Worm (Caenorhabditis elegans): Measurements from ENCODE around the gene obr-2.

Gene obr-2

DNA sequence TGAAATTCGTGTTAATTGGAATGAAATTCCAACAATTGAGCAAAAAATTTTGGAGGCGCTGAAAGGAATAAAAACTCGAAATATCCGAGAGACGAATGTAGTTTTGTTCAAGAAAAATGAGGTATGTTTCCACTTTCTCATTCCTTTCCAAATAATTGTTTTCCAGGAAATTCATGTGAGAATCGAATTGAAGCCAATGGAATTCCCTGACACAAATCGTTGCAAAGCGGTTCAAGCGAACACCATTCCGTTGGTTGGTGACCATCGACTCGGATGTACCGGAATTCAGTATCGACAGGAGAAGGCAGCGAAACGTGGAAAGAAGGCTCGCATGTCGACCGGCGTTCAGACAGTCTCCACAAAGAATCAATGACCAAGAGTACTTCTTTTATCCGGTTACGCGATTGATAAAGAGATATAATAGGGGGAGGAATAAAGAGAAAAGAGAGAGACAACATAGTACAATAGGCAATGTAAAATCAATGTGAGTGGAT is 42.3 kb upstream of the obr-2 start:
- TF ChIP-seq sem-2 (GFP tag; optimal IDR thresholded peaks at IDR 0.05) (no peak), lsy-2 (tag; optimal IDR thresholded peaks at IDR 0.05) (no peak), pha-4 (tag; optimal IDR thresholded peaks at IDR 0.05) (no peak), mls-2 (tag; optimal IDR thresholded peaks at IDR 0.05) (no peak), ceh-83 (GFP tag; optimal IDR thresholded peaks at IDR 0.05) (no peak), nhr-12 (tag; optimal IDR thresholded peaks at IDR 0.05) (no peak), ham-2 (GFP tag; optimal IDR thresholded peaks at IDR 0.05) (no peak), mab-5 (tag; optimal IDR thresholded peaks at IDR 0.05) (no peak), drap-1 (GFP tag; optimal IDR thresholded peaks at IDR 0.05) (no peak), cnd-1 (tag; optimal IDR thresholded peaks at IDR 0.05) (no peak), lin-13 (tag; optimal IDR thresholded peaks at IDR 0.05) (no peak), M03D4.4 (tag; optimal IDR thresholded peaks at IDR 0.05) (no peak), hlh-1 (tag; optimal IDR thresholded peaks at IDR 0.05) (no peak), mep-1 (tag; optimal IDR thresholded peaks at IDR 0.05) (no peak), ces-1 (GFP tag; optimal IDR thresholded peaks at IDR 0.05) (no peak), elt-1 (tag; optimal IDR thresholded peaks at IDR 0.05; ENCODE audit: borderline replicate concordance, insufficient read depth) (no peak)

ce11 chrV:15055873-15056272 is 41.8 kb upstream of the obr-2 start, which contains the start of gene C25D7.16:
TSS of gene C25D7.16 (plus strand) at chrV:15056173.
- TF ChIP-seq ceh-43 (GFP tag; optimal IDR thresholded peaks at IDR 0.05) (no peak), unc-62 (GFP tag; optimal IDR thresholded peaks at IDR 0.05) (no peak), nhr-237 (tag; optimal IDR thresholded peaks at IDR 0.05) (no peak), unc-39 (tag; optimal IDR thresholded peaks at IDR 0.05) (no peak), ham-2 (GFP tag; optimal IDR thresholded peaks at IDR 0.05) (no peak), ces-1 (GFP tag; optimal IDR thresholded peaks at IDR 0.05) (no peak), ceh-39 (tag; optimal IDR thresholded peaks at IDR 0.05) (no peak), tbx-8 (GFP tag; optimal IDR thresholded peaks at IDR 0.05) (no peak), drap-1 (GFP tag; optimal IDR thresholded peaks at IDR 0.05) (no peak), hlh-1 (tag; optimal IDR thresholded peaks at IDR 0.05) (no peak), nhr-12 (tag; optimal IDR thresholded peaks at IDR 0.05) (no peak), nhr-76 (tag; optimal IDR thresholded peaks at IDR 0.05) (no peak), zip-8 (tag; optimal IDR thresholded peaks at IDR 0.05) (no peak), ceh-83 (GFP tag; optimal IDR thresholded peaks at IDR 0.05) (no peak), cnd-1 (tag; optimal IDR thresholded peaks at IDR 0.05) (no peak), unc-120 (tag; optimal IDR thresholded peaks at IDR 0.05; ENCODE audit: poor library complexity, severe bottlenecking) (no peak), sptf-1 (tag; optimal IDR thresholded peaks at IDR 0.05) (no peak), flh-1 (GFP tag; optimal IDR thresholded peaks at IDR 0.05) (no peak), mls-2 (tag; optimal IDR thresholded peaks at IDR 0.05) (no peak), lsy-2 (tag; optimal IDR thresholded peaks at IDR 0.05) (no peak)

ce11 chrV:15054733-15055132 is 40.7 kb upstream of the obr-2 start:
- TF ChIP-seq tbx-8 (GFP tag; optimal IDR thresholded peaks at IDR 0.05) (no peak), zip-8 (tag; optimal IDR thresholded peaks at IDR 0.05) (peak; percentile 61)

DNA sequence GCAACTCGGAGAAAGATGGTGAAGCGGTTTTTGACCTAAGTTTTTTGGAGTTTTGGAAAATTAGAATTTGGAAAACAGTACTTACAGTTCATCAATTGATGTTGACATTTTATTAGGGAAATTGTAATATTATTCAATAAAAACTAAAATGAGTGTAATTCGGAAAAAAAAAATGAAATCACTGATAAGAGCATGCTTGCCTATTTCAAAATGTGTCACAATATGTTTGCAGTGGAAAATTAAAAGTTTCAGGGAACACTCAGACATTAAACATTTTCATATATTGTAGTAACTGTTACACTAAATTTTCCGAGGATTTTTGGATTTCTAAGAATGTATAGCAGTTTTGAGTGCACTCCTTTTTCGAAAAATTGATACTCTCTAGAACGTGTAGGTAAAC is 38.3 kb upstream of the obr-2 start, which contains the start of the genes fbxa-82 and C25D7.5:
TSS of gene fbxa-82 (minus strand) at position 163 of the 400 bp plus-strand sequence.
TSS of gene C25D7.5 (plus strand) at position 283 of the 400 bp plus-strand sequence.
- TF ChIP-seq nhr-237 (tag; optimal IDR thresholded peaks at IDR 0.05) (no peak), M03D4.4 (tag; optimal IDR thresholded peaks at IDR 0.05) (no peak), nhr-28 (tag; optimal IDR thresholded peaks at IDR 0.05) (no peak), nhr-12 (tag; optimal IDR thresholded peaks at IDR 0.05) (no peak), nhr-76 (tag; optimal IDR thresholded peaks at IDR 0.05) (no peak), flh-1 (GFP tag; optimal IDR thresholded peaks at IDR 0.05) (no peak), lsy-2 (tag; optimal IDR thresholded peaks at IDR 0.05) (no peak), lin-32 (GFP tag; optimal IDR thresholded peaks at IDR 0.05) (no peak), cnd-1 (tag; optimal IDR thresholded peaks at IDR 0.05) (no peak), snpc-4 (tag; optimal IDR thresholded peaks at IDR 0.05) (no peak), zip-8 (tag; optimal IDR thresholded peaks at IDR 0.05) (no peak), mep-1 (tag; optimal IDR thresholded peaks at IDR 0.05) (no peak), bed-3 (GFP tag; optimal IDR thresholded peaks at IDR 0.05) (no peak), elt-1 (tag; optimal IDR thresholded peaks at IDR 0.05; ENCODE audit: borderline replicate concordance, insufficient read depth) (no peak), ham-2 (GFP tag; optimal IDR thresholded peaks at IDR 0.05) (no peak)

- TF ChIP-seq cnd-1 (tag; optimal IDR thresholded peaks at IDR 0.05) (no peak), unc-62 (GFP tag; optimal IDR thresholded peaks at IDR 0.05) (no peak), zip-8 (tag; optimal IDR thresholded peaks at IDR 0.05) (no peak), sptf-1 (tag; optimal IDR thresholded peaks at IDR 0.05) (no peak), unc-39 (tag; optimal IDR thresholded peaks at IDR 0.05) (no peak), mab-5 (tag; optimal IDR thresholded peaks at IDR 0.05) (no peak), unc-120 (tag; optimal IDR thresholded peaks at IDR 0.05; ENCODE audit: poor library complexity, severe bottlenecking) (no peak)
Observed at ce11 chrV:15051720-15052119, 37.7 kb upstream of the obr-2 start.
